Worm (Caenorhabditis elegans) whole organism, L1 larva: ENCODE measurements around the gene C25A8.1.

Source experiments
- C04F5.9 ChIP-seq: sonication (generic microtip); optimal IDR thresholded peaks from 2 replicates; lab custom pipeline; 2016; ENCODE audit warnings: missing genetic modification characterization, missing compliant biosample characterization
- C16A3.4 ChIP-seq: fragments of 150-350 bp; optimal IDR thresholded peaks from 2 replicates; lab custom pipeline; 2014; ENCODE audit warnings: missing biosample characterization, missing genetic modification characterization
- C34B4.2 ChIP-seq: sonication (generic microtip); optimal IDR thresholded peaks from 2 replicates; lab custom pipeline; 2017; ENCODE audit warnings: mild to moderate bottlenecking, missing genetic modification characterization, missing compliant biosample characterization
- alr-1 ChIP-seq: fragments of 200-800 bp; sonication (Bioruptor generic); optimal IDR thresholded peaks from 2 replicates; lab custom pipeline; 2018; ENCODE audit warnings: borderline replicate concordance, mild to moderate bottlenecking, missing genetic modification characterization, missing compliant biosample characterization
- ama-1 ChIP-seq: fragments of 150-350 bp; optimal IDR thresholded peaks from 2 replicates; lab custom pipeline; 2014
- blmp-1 ChIP-seq: fragments of 150-350 bp; optimal IDR thresholded peaks from 2 replicates; lab custom pipeline; 2014; ENCODE audit warnings: missing biosample characterization, missing genetic modification characterization
- ceh-8 ChIP-seq: fragments of 200-800 bp; sonication (Bioruptor generic); optimal IDR thresholded peaks from 2 replicates; lab custom pipeline; 2018; ENCODE audit warnings: mild to moderate bottlenecking, missing genetic modification characterization, moderate library complexity, missing compliant biosample characterization
- ces-1 ChIP-seq: fragments of 150-350 bp; optimal IDR thresholded peaks from 2 replicates; lab custom pipeline; 2014; ENCODE audit warnings: missing biosample characterization, missing genetic modification reagents, missing genetic modification characterization
- dpl-1 ChIP-seq, 3 experiments: fragments of 150-350 bp in 2 of 3; sonication (generic microtip) in 1 of 3; optimal IDR thresholded peaks; 2 replicates each; lab custom pipeline; 2014 to 2017; ENCODE audit warnings: missing biosample characterization in 3 of 3, missing genetic modification characterization in 3 of 3, missing genetic modification reagents in 3 of 3
- dsc-1 ChIP-seq: sonication (generic microtip); optimal IDR thresholded peaks from 2 replicates; lab custom pipeline; 2016; ENCODE audit warnings: mild to moderate bottlenecking, missing genetic modification characterization, missing compliant biosample characterization
- efl-1 ChIP-seq, 4 experiments: fragments of 150-350 bp; optimal IDR thresholded peaks in 3 of 4; peaks in 1 of 4; 1 replicate in 1 of 4; 2 replicates in 3 of 4; lab custom pipeline; 2014; ENCODE audit warnings: missing biosample characterization in 2 of 4, missing genetic modification characterization in 2 of 4, missing genetic modification reagents in 2 of 4
- ets-5 ChIP-seq: fragments of 200-800 bp; sonication (Bioruptor generic); IDR thresholded peaks from 2 replicates; pipeline ENCODE4 v1.3.6; 2022; ENCODE audit warnings: missing genetic modification characterization, missing compliant biosample characterization
- fkh-10 ChIP-seq: sonication (generic microtip); optimal IDR thresholded peaks from 2 replicates; lab custom pipeline; 2017; ENCODE audit warnings: missing biosample characterization, missing genetic modification reagents, missing genetic modification characterization
- fkh-4 ChIP-seq: sonication (generic microtip); optimal IDR thresholded peaks from 2 replicates; lab custom pipeline; 2016; ENCODE audit warnings: missing compliant biosample characterization, missing genetic modification characterization, borderline replicate concordance
- fkh-8 ChIP-seq: sonication (generic microtip); optimal IDR thresholded peaks from 2 replicates; lab custom pipeline; 2016; ENCODE audit warnings: mild to moderate bottlenecking, missing genetic modification characterization, missing compliant biosample characterization
- fos-1 ChIP-seq: fragments of 150-350 bp; optimal IDR thresholded peaks from 2 replicates; lab custom pipeline; 2014; ENCODE audit warnings: missing biosample characterization, missing genetic modification characterization
- grh-1 ChIP-seq: fragments of 200-800 bp; sonication (Bioruptor generic); IDR thresholded peaks from 2 replicates; pipeline ENCODE4 v1.3.6; 2022; ENCODE audit warnings: missing genetic modification reagents, missing genetic modification characterization, missing compliant biosample characterization
- hpl-2 ChIP-seq: fragments of 150-350 bp; optimal IDR thresholded peaks from 2 replicates; lab custom pipeline; 2014; ENCODE audit warnings: missing biosample characterization, missing genetic modification reagents, missing genetic modification characterization
- irx-1 ChIP-seq: sonication (generic microtip); optimal IDR thresholded peaks from 2 replicates; lab custom pipeline; 2016; ENCODE audit warnings: missing genetic modification characterization, missing compliant biosample characterization
- isw-1 ChIP-seq: fragments of 200-800 bp; sonication (Bioruptor generic); IDR thresholded peaks from 2 replicates; pipeline ENCODE4 v1.3.6; 2022; ENCODE audit warnings: missing genetic modification characterization, missing compliant biosample characterization
- jun-1 ChIP-seq: fragments of 150-350 bp; optimal IDR thresholded peaks from 2 replicates; lab custom pipeline; 2014; ENCODE audit warnings: missing biosample characterization, missing genetic modification reagents, missing genetic modification characterization
- lin-14 ChIP-seq: fragments of 200-800 bp; sonication (Bioruptor generic); optimal IDR thresholded peaks from 2 replicates; lab custom pipeline; 2018; ENCODE audit warnings: mild to moderate bottlenecking, missing genetic modification characterization, moderate library complexity, missing compliant biosample characterization
- lin-35 ChIP-seq, 2 experiments: fragments of 150-350 bp; optimal IDR thresholded peaks; 2 replicates each; lab custom pipeline; 2014; ENCODE audit warnings: missing biosample characterization in 2 of 2, missing genetic modification characterization in 2 of 2, missing genetic modification reagents in 2 of 2
- lin-39 ChIP-seq: fragments of 150-350 bp; optimal IDR thresholded peaks from 2 replicates; lab custom pipeline; 2014; ENCODE audit warnings: missing biosample characterization, missing genetic modification reagents, missing genetic modification characterization
- lsy-2 ChIP-seq, 2 experiments: fragments of 150-350 bp; optimal IDR thresholded peaks; 2 replicates each; lab custom pipeline; 2014; ENCODE audit warnings: missing biosample characterization in 2 of 2, missing genetic modification characterization in 2 of 2
- mef-2 ChIP-seq: fragments of 150-350 bp; optimal IDR thresholded peaks from 2 replicates; lab custom pipeline; 2014; ENCODE audit warnings: missing biosample characterization, missing genetic modification characterization
- mep-1 ChIP-seq: fragments of 150-350 bp; optimal IDR thresholded peaks from 2 replicates; lab custom pipeline; 2014; ENCODE audit warnings: missing biosample characterization, missing genetic modification characterization
- nhr-19 ChIP-seq: fragments of 200-800 bp; sonication (Bioruptor generic); conservative IDR thresholded peaks from 2 replicates; pipeline ENCODE4 v1.3.6; 2022; ENCODE audit warnings: missing genetic modification characterization, missing compliant biosample characterization
- nhr-20 ChIP-seq: sonication (generic microtip); optimal IDR thresholded peaks from 2 replicates; lab custom pipeline; 2016; ENCODE audit warnings: mild to moderate bottlenecking, missing genetic modification characterization, missing compliant biosample characterization
- nhr-47 ChIP-seq: sonication (generic microtip); optimal IDR thresholded peaks from 2 replicates; lab custom pipeline; 2016; ENCODE audit warnings: mild to moderate bottlenecking, missing genetic modification characterization, moderate library complexity, missing compliant biosample characterization
- nhr-71 ChIP-seq: sonication (generic microtip); optimal IDR thresholded peaks from 2 replicates; lab custom pipeline; 2016; ENCODE audit warnings: mild to moderate bottlenecking, missing genetic modification characterization, moderate library complexity, missing compliant biosample characterization
- nhr-76 ChIP-seq: sonication (generic microtip); optimal IDR thresholded peaks from 2 replicates; lab custom pipeline; 2017; ENCODE audit warnings: missing biosample characterization, missing genetic modification characterization
- nhr-84 ChIP-seq: sonication (generic microtip); optimal IDR thresholded peaks from 2 replicates; lab custom pipeline; 2017; ENCODE audit warnings: missing biosample characterization, missing genetic modification characterization
- nhr-85 ChIP-seq: sonication (generic microtip); peaks from one replicate; lab custom pipeline; 2016; ENCODE audit warnings: missing genetic modification characterization, inconsistent platforms, missing compliant biosample characterization
- pax-3 ChIP-seq: fragments of 200-800 bp; sonication (Bioruptor generic); optimal IDR thresholded peaks from 2 replicates; lab custom pipeline; 2018; ENCODE audit warnings: mild to moderate bottlenecking, missing genetic modification characterization, moderate library complexity, missing compliant biosample characterization
- pqm-1 ChIP-seq: sonication (generic microtip); optimal IDR thresholded peaks from 3 replicates; lab custom pipeline; 2017; ENCODE audit warnings: missing biosample characterization, missing genetic modification characterization
- snu-23 ChIP-seq: sonication (generic microtip); optimal IDR thresholded peaks from 2 replicates; lab custom pipeline; 2016; ENCODE audit warnings: missing genetic modification characterization, missing compliant biosample characterization
- sox-4 ChIP-seq: sonication (generic microtip); optimal IDR thresholded peaks from 2 replicates; lab custom pipeline; 2016; ENCODE audit warnings: missing genetic modification characterization, missing compliant biosample characterization
- sptf-1 ChIP-seq: fragments of 150-350 bp; optimal IDR thresholded peaks from 2 replicates; lab custom pipeline; 2014; ENCODE audit warnings: missing biosample characterization, missing genetic modification characterization
- swsn-7 ChIP-seq: sonication (generic microtip); optimal IDR thresholded peaks from 2 replicates; lab custom pipeline; 2016; ENCODE audit warnings: missing genetic modification characterization, missing compliant biosample characterization
- tbx-2 ChIP-seq: sonication (generic microtip); optimal IDR thresholded peaks from 2 replicates; lab custom pipeline; 2016; ENCODE audit warnings: missing genetic modification characterization, missing compliant biosample characterization
- unc-130 ChIP-seq: fragments of 150-350 bp; optimal IDR thresholded peaks from 2 replicates; lab custom pipeline; 2017; ENCODE audit warnings: missing biosample characterization, missing genetic modification characterization, inconsistent platforms
- unc-62 ChIP-seq: fragments of 150-350 bp; optimal IDR thresholded peaks from 2 replicates; lab custom pipeline; 2014; ENCODE audit warnings: missing biosample characterization, missing genetic modification reagents, missing genetic modification characterization
- unc-98 ChIP-seq: fragments of 200-800 bp; sonication (Bioruptor generic); IDR thresholded peaks from 2 replicates; pipeline ENCODE4 v1.3.6; 2022; ENCODE audit warnings: missing genetic modification characterization, missing compliant biosample characterization
- vab-15 ChIP-seq: sonication (generic microtip); optimal IDR thresholded peaks from 2 replicates; lab custom pipeline; 2017; ENCODE audit warnings: missing genotype, mild to moderate bottlenecking, missing genetic modification characterization, missing compliant biosample characterization
- zag-1 ChIP-seq: fragments of 150-350 bp; optimal IDR thresholded peaks from 2 replicates; lab custom pipeline; 2014; ENCODE audit warnings: missing biosample characterization, missing genetic modification characterization
- zip-4 ChIP-seq: fragments of 200-800 bp; sonication (Bioruptor generic); optimal IDR thresholded peaks from 2 replicates; lab custom pipeline; 2018; ENCODE audit warnings: mild to moderate bottlenecking, missing genetic modification characterization, moderate library complexity, missing compliant biosample characterization
- ztf-11 ChIP-seq, 2 experiments: sonication (generic microtip); optimal IDR thresholded peaks; 2 replicates each; lab custom pipeline; 2016 to 2017; ENCODE audit warnings: missing genetic modification characterization in 2 of 2, missing biosample characterization in 1 of 2, missing compliant biosample characterization in 1 of 2
- ztf-4 ChIP-seq: fragments of 150-350 bp; optimal IDR thresholded peaks from 2 replicates; lab custom pipeline; 2014; ENCODE audit warnings: missing biosample characterization, missing genetic modification characterization

C25A8.1 gene

ce11 chrIV:7046641-7047361 is 35.9 kb downstream of the C25A8.1 start:
- TF ChIP-seq lin-14 (GFP tag; lab: Kevin White, UChicago) (peak; percentile 56), unc-98 (GFP tag; lab: Robert Waterston, UW) (no peak), nhr-85 (tag; lab: Kevin White, UChicago) (no peak), nhr-47 (tag; lab: Kevin White, UChicago) (peak; percentile 51), pax-3 (peak; percentile 13), fkh-8 (tag; lab: Kevin White, UChicago) (peak; percentile 63), ztf-4 (tag; lab: Kevin White, UChicago) (peak; percentile 38), nhr-71 (tag; lab: Kevin White, UChicago) (peak; percentile 76), grh-1 (peak; percentile 33; the same call in 1 of the 2 replicates), snu-23 (peak; percentile 66), vab-15 (tag; lab: Kevin White, UChicago) (no peak), nhr-20 (peak; percentile 74), alr-1 (tag; lab: Kevin White, UChicago) (no peak), nhr-19 (GFP tag; lab: Robert Waterston, UW) (peak; percentile 96), lsy-2 (tag; optimal IDR thresholded peaks at IDR 0.05; lab: Kevin White, UChicago) (peak in 1 of 2 experiments; percentile 37), swsn-7 (tag; lab: Kevin White, UChicago) (peak; percentile 29), tbx-2 (tag; lab: Kevin White, UChicago) (no peak), mep-1 (tag; lab: Kevin White, UChicago) (peak; percentile 46), sox-4 (tag; lab: Kevin White, UChicago) (peak; percentile 18), pqm-1 (tag; lab: Kevin White, UChicago) (no peak), ceh-8 (no peak), zag-1 (tag; lab: Kevin White, UChicago) (no peak)

ce11 chrIV:7047762-7048178 is 36.8 kb downstream of the C25A8.1 start:
- no peak for TF ChIP-seq fkh-4
- peak; percentile 71 for TF ChIP-seq fos-1 (tag; lab: Kevin White, UChicago)
- TF ChIP-seq C34B4.2, result no peak
- TF ChIP-seq fkh-10 (GFP tag; lab: Kevin White, UChicago), result no peak
- TF ChIP-seq zag-1 (tag; lab: Kevin White, UChicago), result no peak
- no peak for TF ChIP-seq ztf-11 (tag; optimal IDR thresholded peaks at IDR 0.05; lab: Kevin White, UChicago)
- TF ChIP-seq fkh-8 (tag; lab: Kevin White, UChicago), result no peak
- TF ChIP-seq dsc-1 (tag; lab: Kevin White, UChicago), result no peak
- peak; percentile 69 for TF ChIP-seq ama-1 (lab: Kevin White, UChicago)
- peak; percentile 16 for TF ChIP-seq mef-2
- peak; percentile 21 for TF ChIP-seq C04F5.9 (tag; lab: Kevin White, UChicago)
- 0 out of 2 replicates have a peak, but pooled peaks have one; percentile 14 for TF ChIP-seq unc-98 (GFP tag; lab: Robert Waterston, UW)
- no peak for TF ChIP-seq lin-39
- TF ChIP-seq nhr-84 (tag; lab: Kevin White, UChicago), result no peak
- TF ChIP-seq pax-3, result no peak
- peak; percentile 27 to 56 for TF ChIP-seq efl-1 (optimal IDR thresholded peaks at IDR 0.05; lab: Kevin White, UChicago)
- TF ChIP-seq efl-1 (GFP tag; optimal IDR thresholded peaks at IDR 0.05 in 1 of 2; lab: Kevin White, UChicago), result peak; percentile 22 to 91
- no peak for TF ChIP-seq unc-62
- TF ChIP-seq hpl-2 (GFP tag; lab: Kevin White, UChicago), result peak; percentile 29
- peak; percentile 67 for TF ChIP-seq irx-1 (tag; lab: Kevin White, UChicago)
- TF ChIP-seq sptf-1 (tag; lab: Kevin White, UChicago), result no peak
- peak; percentile 28 for TF ChIP-seq jun-1 (tag; lab: Kevin White, UChicago)
- no peak for TF ChIP-seq vab-15 (tag; lab: Kevin White, UChicago)
- TF ChIP-seq lin-14 (GFP tag; lab: Kevin White, UChicago), result peak; percentile 88
- TF ChIP-seq isw-1 (GFP tag; lab: Robert Waterston, UW), result no peak
- peak; percentile 44 for TF ChIP-seq C16A3.4 (tag; lab: Kevin White, UChicago)
- TF ChIP-seq nhr-47 (tag; lab: Kevin White, UChicago), result peak; percentile 70
- peak; percentile 28 to 74 for TF ChIP-seq lin-35 (GFP tag; optimal IDR thresholded peaks at IDR 0.05; lab: Kevin White, UChicago)
- TF ChIP-seq ces-1 (GFP tag; lab: Kevin White, UChicago), result no peak
- TF ChIP-seq swsn-7 (tag; lab: Kevin White, UChicago), result peak; percentile 49
- peak; percentile 65 for TF ChIP-seq mep-1 (tag; lab: Kevin White, UChicago)
- TF ChIP-seq zip-4 (GFP tag; lab: Kevin White, UChicago), result peak; percentile 0
- peak in 2 of 3 experiments; percentile 28 to 60 for TF ChIP-seq dpl-1 (GFP tag; optimal IDR thresholded peaks at IDR 0.05; lab: Kevin White, UChicago)
- TF ChIP-seq ets-5 (GFP tag; lab: Robert Waterston, UW), result no peak
- TF ChIP-seq blmp-1 (tag; lab: Kevin White, UChicago), result peak; percentile 79
- no peak for TF ChIP-seq unc-130 (tag; lab: Kevin White, UChicago)
- TF ChIP-seq nhr-76 (tag; lab: Kevin White, UChicago), result no peak
- no peak for TF ChIP-seq ceh-8
